Worm (Caenorhabditis elegans) whole organism, midembryonic: Measurements from ENCODE around the gene srx-76.

Experiments used
- T22C8.4 ChIP-seq: fragments of 200-800 bp; sonication (Bioruptor generic); IDR thresholded peaks from 2 replicates; pipeline ENCODE4 v1.3.6; 2022; ENCODE audit warnings: missing genetic modification characterization, missing compliant biosample characterization
- cog-1 ChIP-seq: sonication (generic microtip); optimal IDR thresholded peaks from 2 replicates; lab custom pipeline; 2016; ENCODE audit warnings: missing genetic modification characterization, missing compliant biosample characterization
- flt-1 ChIP-seq: fragments of 200-800 bp; sonication (Bioruptor generic); IDR thresholded peaks from 2 replicates; pipeline ENCODE4 v1.3.6; 2022; ENCODE audit warnings: missing genetic modification characterization, missing compliant biosample characterization

DNA sequence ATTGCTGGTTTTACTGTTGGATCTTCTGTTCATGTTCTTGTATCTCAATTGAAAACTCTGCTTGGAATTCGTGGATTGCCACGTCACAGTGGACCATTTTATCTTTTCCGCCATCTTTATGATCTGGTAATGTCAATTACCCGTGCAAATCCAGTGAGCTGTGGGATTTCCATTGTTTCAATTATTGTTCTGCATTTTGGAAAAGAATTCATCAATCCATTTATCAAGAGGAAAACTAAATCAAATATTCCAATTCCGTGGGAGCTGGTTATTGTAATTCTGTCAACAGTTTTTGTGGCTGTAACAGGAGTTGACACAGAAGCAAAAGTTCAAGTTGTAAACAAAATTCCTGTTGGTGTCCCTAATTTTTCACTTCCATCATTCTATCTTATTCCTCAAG lies 15.0 kb upstream of the srx-76 start:
- TF ChIP-seq flt-1 (GFP tag; lab: Robert Waterston, UW), result no peak
- no peak for TF ChIP-seq cog-1 (tag; lab: Kevin White, UChicago)
- no peak for TF ChIP-seq T22C8.4 (GFP tag; lab: Robert Waterston, UW)
